Fruit fly (Drosophila melanogaster) whole organism, embryonic: ENCODE data around the gene CG8543.

Experiments
- CG33557 ChIP-seq: fragments of 200-800 bp; sonication (Bioruptor generic); optimal IDR thresholded peaks from 2 replicates; lab custom pipeline; 2019; ENCODE audit warnings: missing biosample characterization, mild to moderate bottlenecking, missing genetic modification characterization, moderate library complexity
- br ChIP-seq: fragments of >200 bp; optimal IDR thresholded peaks from 2 replicates; lab custom pipeline; 2017
- salm ChIP-seq: fragments of 200-800 bp; sonication (Bioruptor generic); optimal IDR thresholded peaks from 2 replicates; lab custom pipeline; 2018; ENCODE audit warnings: missing biosample characterization, mild to moderate bottlenecking, missing genetic modification characterization

- no peak for TF ChIP-seq br (lab: Kevin White, UChicago)
- no peak for TF ChIP-seq CG33557 (GFP tag; lab: Kevin White, UChicago)
- no peak for TF ChIP-seq salm (tag; lab: Kevin White, UChicago)
Observed at dm6 chr3L:7496097-7496496, 26.0 kb upstream of the CG8543 start, which contains the start of gene Cyp4d8.
